Fruit fly (Drosophila melanogaster) whole organism, prepupa: ENCODE measurements around the gene trbl.

Experiments used
- Blimp-1 ChIP-seq: fragments of 200-800 bp; sonication (Bioruptor generic); optimal IDR thresholded peaks from 3 replicates; lab custom pipeline; 2017; ENCODE audit warnings: missing biosample characterization, missing genetic modification characterization, mild to moderate bottlenecking, moderate library complexity, missing genetic modification reagents
- CG15336 ChIP-seq: fragments of 200-800 bp; sonication (Bioruptor generic); IDR thresholded peaks from 2 replicates; pipeline ENCODE4 v1.3.6; 2022; ENCODE audit warnings: missing biosample characterization, missing genetic modification characterization
- CG6276 ChIP-seq: fragments of 200-800 bp; sonication (Bioruptor generic); optimal IDR thresholded peaks from 2 replicates; lab custom pipeline; 2017; ENCODE audit warnings: missing biosample characterization, mild to moderate bottlenecking, missing genetic modification characterization
- CG6854 ChIP-seq: fragments of 200-800 bp; sonication (Bioruptor generic); optimal IDR thresholded peaks from 2 replicates; lab custom pipeline; 2017; ENCODE audit warnings: missing biosample characterization, mild to moderate bottlenecking, missing genetic modification characterization
- Hr39 ChIP-seq: fragments of 200-800 bp; sonication (Bioruptor generic); optimal IDR thresholded peaks from 2 replicates; lab custom pipeline; 2016; ENCODE audit warnings: missing biosample characterization, missing genetic modification characterization
- Met ChIP-seq: fragments of 200-800 bp; sonication (Bioruptor generic); optimal IDR thresholded peaks from 3 replicates; lab custom pipeline; 2016; ENCODE audit warnings: missing biosample characterization, missing genetic modification characterization
- OdsH ChIP-seq: fragments of 200-800 bp; sonication (Bioruptor generic); optimal IDR thresholded peaks from 3 replicates; lab custom pipeline; 2016; ENCODE audit warnings: missing biosample characterization, missing genetic modification characterization
- spab ChIP-seq: fragments of 200-800 bp; sonication (Bioruptor generic); optimal IDR thresholded peaks from 2 replicates; lab custom pipeline; 2017; ENCODE audit warnings: missing biosample characterization, mild to moderate bottlenecking, missing genetic modification characterization, missing genetic modification reagents

dm6 chr3L:20397770-20398169, 3.6 kb downstream of the trbl start:
- TF ChIP-seq Met (GFP tag; lab: Kevin White, UChicago) (no peak), Hr39 (GFP tag; lab: Kevin White, UChicago) (no peak), OdsH (GFP tag; lab: Kevin White, UChicago) (no peak), CG15336 (GFP tag; lab: Robert Waterston, UW) (no peak), CG6854 (GFP tag; lab: Kevin White, UChicago) (no peak), spab (GFP tag; lab: Kevin White, UChicago) (no peak), Blimp-1 (GFP tag; lab: Kevin White, UChicago) (no peak), CG6276 (GFP tag; lab: Kevin White, UChicago) (no peak)
